Worm (Caenorhabditis elegans) whole organism, L4 larva: ENCODE measurements around the gene F55E10.2.

Experiments used
- D1046.2 ChIP-seq: fragments of 200-800 bp; sonication (Bioruptor generic); IDR thresholded peaks from 2 replicates; pipeline ENCODE4 v1.3.6; 2022; ENCODE audit warnings: missing genetic modification characterization, missing compliant biosample characterization
- F10B5.3 ChIP-seq: sonication (generic microtip); optimal IDR thresholded peaks from 2 replicates; lab custom pipeline; 2016; ENCODE audit warnings: mild to moderate bottlenecking, missing genetic modification characterization, missing compliant biosample characterization
- F44E2.7 ChIP-seq: fragments of 200-800 bp; sonication (Bioruptor generic); IDR thresholded peaks from 2 replicates; pipeline ENCODE4 v2.1.2; 2022; ENCODE audit warnings: missing genetic modification characterization, missing compliant biosample characterization
- F49E8.2 ChIP-seq: sonication (generic microtip); optimal IDR thresholded peaks from 2 replicates; lab custom pipeline; 2016; ENCODE audit warnings: missing compliant biosample characterization, mild to moderate bottlenecking, missing genetic modification characterization, borderline replicate concordance
- R02D3.7 ChIP-seq: fragments of 150-350 bp; sonication (generic microtip); optimal IDR thresholded peaks from 3 replicates; lab custom pipeline; 2014; ENCODE audit warnings: missing biosample characterization, missing genetic modification characterization
- Y105C5A.15 ChIP-seq: fragments of 200-800 bp; sonication (Bioruptor generic); IDR thresholded peaks from 2 replicates; pipeline ENCODE4 v1.3.6; 2022; ENCODE audit warnings: missing genetic modification characterization, missing compliant biosample characterization
- Y48G9A.11 ChIP-seq: fragments of 200-800 bp; sonication (Bioruptor generic); IDR thresholded peaks from 2 replicates; pipeline ENCODE4 v1.3.6; 2022; ENCODE audit warnings: missing genetic modification reagents, missing genetic modification characterization, missing compliant biosample characterization
- ZK546.5 ChIP-seq, 2 experiments: sonication (generic microtip); optimal IDR thresholded peaks; 2 replicates each; lab custom pipeline; 2017; ENCODE audit warnings: missing biosample characterization in 2 of 2, missing genetic modification characterization in 2 of 2
- aha-1 ChIP-seq: fragments of 150-350 bp; peaks from one replicate; lab custom pipeline; 2014; ENCODE audit warnings: missing biosample characterization, missing genetic modification characterization
- ama-1 ChIP-seq: fragments of 150-350 bp; optimal IDR thresholded peaks from 2 replicates; lab custom pipeline; 2014; ENCODE audit warnings: inconsistent platforms, mixed read lengths
- arid-1 ChIP-seq: fragments of 200-800 bp; sonication (Bioruptor generic); conservative IDR thresholded peaks from 2 replicates; pipeline ENCODE4 v1.3.6; 2022; ENCODE audit warnings: missing genetic modification reagents, missing genetic modification characterization, missing compliant biosample characterization
- attf-4 ChIP-seq: sonication (generic microtip); optimal IDR thresholded peaks from 3 replicates; lab custom pipeline; 2017; ENCODE audit warnings: missing biosample characterization, missing genetic modification characterization
- ceh-20 ChIP-seq: fragments of 200-800 bp; sonication (Bioruptor generic); IDR thresholded peaks from 2 replicates; pipeline ENCODE4 v1.3.6; 2022; ENCODE audit warnings: missing genetic modification reagents, missing genetic modification characterization, missing compliant biosample characterization
- ceh-28 ChIP-seq: fragments of 150-350 bp; optimal IDR thresholded peaks from 2 replicates; lab custom pipeline; 2014; ENCODE audit warnings: missing biosample characterization, missing genetic modification reagents, missing genetic modification characterization
- ceh-44 ChIP-seq: fragments of 200-800 bp; sonication (Bioruptor generic); IDR thresholded peaks from 2 replicates; pipeline ENCODE4 v1.3.6; 2022; ENCODE audit warnings: missing genetic modification reagents, missing genetic modification characterization, missing compliant biosample characterization
- ceh-62 ChIP-seq: sonication (generic microtip); optimal IDR thresholded peaks from 2 replicates; lab custom pipeline; 2017; ENCODE audit warnings: missing biosample characterization, missing genetic modification characterization
- ceh-82 ChIP-seq: sonication (generic microtip); optimal IDR thresholded peaks from 2 replicates; lab custom pipeline; 2017; ENCODE audit warnings: missing biosample characterization, missing genetic modification characterization
- ces-1 ChIP-seq: fragments of 150-350 bp; sonication (generic microtip); optimal IDR thresholded peaks from 4 replicates; lab custom pipeline; 2014; ENCODE audit warnings: missing biosample characterization, missing genetic modification reagents, missing genetic modification characterization
- daf-12 ChIP-seq: fragments of 150-350 bp; optimal IDR thresholded peaks from 2 replicates; lab custom pipeline; 2014; ENCODE audit warnings: missing biosample characterization, missing genetic modification reagents, missing genetic modification characterization
- daf-8 ChIP-seq: fragments of 200-800 bp; sonication (Bioruptor generic); IDR thresholded peaks from 2 replicates; pipeline ENCODE4 v1.3.6; 2022; ENCODE audit warnings: missing genetic modification characterization, missing compliant biosample characterization
- dmd-8 ChIP-seq: fragments of 200-800 bp; sonication (Bioruptor generic); IDR thresholded peaks from 2 replicates; pipeline ENCODE4 v1.3.6; 2022; ENCODE audit warnings: missing genetic modification characterization, missing compliant biosample characterization
- dve-1 ChIP-seq: sonication (generic microtip); optimal IDR thresholded peaks from 2 replicates; lab custom pipeline; 2017; ENCODE audit warnings: antibody characterized with exemption, mild to moderate bottlenecking, missing genetic modification characterization, missing compliant biosample characterization; ENCODE audit not compliant: insufficient read depth
- egl-43 ChIP-seq: fragments of 200-800 bp; sonication (Bioruptor generic); IDR thresholded peaks from 2 replicates; pipeline ENCODE4 v1.3.6; 2022; ENCODE audit warnings: missing genetic modification reagents, missing genetic modification characterization, missing compliant biosample characterization
- hlh-11 ChIP-seq: fragments of 200-800 bp; sonication (Bioruptor generic); optimal IDR thresholded peaks from 2 replicates; lab custom pipeline; 2018; ENCODE audit warnings: mild to moderate bottlenecking, missing genetic modification characterization, missing compliant biosample characterization
- hlh-30 ChIP-seq: sonication (generic microtip); optimal IDR thresholded peaks from 2 replicates; lab custom pipeline; 2017; ENCODE audit warnings: antibody characterized with exemption, mild to moderate bottlenecking, missing genetic modification characterization, missing compliant biosample characterization; ENCODE audit not compliant: insufficient read depth
- hmg-1.1 ChIP-seq: fragments of 200-800 bp; sonication (Bioruptor generic); IDR thresholded peaks from 2 replicates; pipeline ENCODE4 v1.3.6; 2022; ENCODE audit warnings: missing genetic modification reagents, missing genetic modification characterization, missing compliant biosample characterization
- jun-1 ChIP-seq: fragments of 150-350 bp; optimal IDR thresholded peaks from 2 replicates; lab custom pipeline; 2014; ENCODE audit warnings: missing biosample characterization, missing genetic modification reagents, missing genetic modification characterization
- lsy-2 ChIP-seq, 2 experiments: fragments of 150-350 bp in 1 of 2; sonication (generic microtip) in 1 of 2; optimal IDR thresholded peaks; 2 replicates each; lab custom pipeline; 2014 to 2017; ENCODE audit warnings: missing biosample characterization in 2 of 2, missing genetic modification characterization in 2 of 2
- madf-5 ChIP-seq, 2 experiments: fragments of 200-800 bp; sonication (Bioruptor generic); IDR thresholded peaks; 2 replicates each; pipeline ENCODE4 v1.3.6; 2022; ENCODE audit warnings: missing compliant biosample characterization in 2 of 2, missing genetic modification characterization in 2 of 2
- madf-9 ChIP-seq: fragments of 200-800 bp; sonication (Bioruptor generic); conservative IDR thresholded peaks from 2 replicates; pipeline ENCODE4 v1.3.6; 2022; ENCODE audit warnings: missing genetic modification reagents, missing genetic modification characterization, missing compliant biosample characterization
- mdl-1 ChIP-seq, 2 experiments: fragments of 150-350 bp in 1 of 2; sonication (generic microtip) in 1 of 2; optimal IDR thresholded peaks; 2 replicates each; lab custom pipeline; 2014 to 2017; ENCODE audit warnings: missing biosample characterization in 2 of 2, missing genetic modification characterization in 2 of 2
- mdt-29 ChIP-seq: fragments of 200-800 bp; sonication (Bioruptor generic); IDR thresholded peaks from 2 replicates; pipeline ENCODE4 v1.3.6; 2022; ENCODE audit warnings: missing genetic modification reagents, missing genetic modification characterization, missing compliant biosample characterization
- mep-1 ChIP-seq: fragments of 150-350 bp; sonication (generic microtip); optimal IDR thresholded peaks from 3 replicates; lab custom pipeline; 2014; ENCODE audit warnings: missing biosample characterization, missing genetic modification characterization
- mes-2 ChIP-seq: sonication (generic microtip); optimal IDR thresholded peaks from 2 replicates; lab custom pipeline; 2016; ENCODE audit warnings: missing genotype, mild to moderate bottlenecking, missing genetic modification characterization, missing compliant biosample characterization; ENCODE audit not compliant: poor library complexity, severe bottlenecking
- mxl-3 ChIP-seq: fragments of 200-800 bp; sonication (Bioruptor generic); optimal IDR thresholded peaks from 2 replicates; lab custom pipeline; 2018; ENCODE audit warnings: mild to moderate bottlenecking, missing genetic modification characterization, missing compliant biosample characterization
- nhr-102 ChIP-seq: sonication (generic microtip); optimal IDR thresholded peaks from 2 replicates; lab custom pipeline; 2016; ENCODE audit warnings: mild to moderate bottlenecking, missing genetic modification characterization, moderate library complexity, missing compliant biosample characterization
- nhr-111 ChIP-seq: fragments of 200-800 bp; sonication (Bioruptor generic); optimal IDR thresholded peaks from 2 replicates; lab custom pipeline; 2018; ENCODE audit warnings: mild to moderate bottlenecking, missing genetic modification characterization, missing compliant biosample characterization
- nhr-25 ChIP-seq: sonication (generic microtip); optimal IDR thresholded peaks from 2 replicates; lab custom pipeline; 2017; ENCODE audit warnings: missing genetic modification characterization, mild to moderate bottlenecking, missing compliant biosample characterization, antibody characterized with exemption, moderate library complexity, borderline replicate concordance; ENCODE audit not compliant: insufficient read depth
- nhr-48 ChIP-seq: sonication (generic microtip); optimal IDR thresholded peaks from 2 replicates; lab custom pipeline; 2016; ENCODE audit warnings: mild to moderate bottlenecking, missing genetic modification characterization, missing compliant biosample characterization
- pha-4 ChIP-seq, 2 experiments: fragments of 150-350 bp in 1 of 2; fragments of 200-800 bp in 1 of 2; sonication (Bioruptor generic) in 1 of 2; IDR thresholded peaks in 1 of 2; optimal IDR thresholded peaks in 1 of 2; 2 replicates each; pipeline versions ENCODE4 v1.3.6 to Lab custom; 2014 to 2022; ENCODE audit warnings: missing genetic modification characterization in 2 of 2, missing genetic modification reagents in 2 of 2, missing biosample characterization in 1 of 2, missing compliant biosample characterization in 1 of 2
- rbr-2 ChIP-seq: sonication (generic microtip); optimal IDR thresholded peaks from 2 replicates; lab custom pipeline; 2016; ENCODE audit warnings: missing genotype, missing genetic modification characterization, missing compliant biosample characterization
- sdz-12 ChIP-seq: fragments of 200-800 bp; sonication (Bioruptor generic); optimal IDR thresholded peaks from 2 replicates; lab custom pipeline; 2018; ENCODE audit warnings: mild to moderate bottlenecking, missing genetic modification characterization, missing compliant biosample characterization
- snpc-1.2 ChIP-seq: fragments of 200-800 bp; sonication (Bioruptor generic); IDR thresholded peaks from 2 replicates; pipeline ENCODE4 v1.3.6; 2022; ENCODE audit warnings: missing genetic modification reagents, missing genetic modification characterization, missing compliant biosample characterization
- snpc-4 ChIP-seq: fragments of 150-350 bp; optimal IDR thresholded peaks from 2 replicates; lab custom pipeline; 2014; ENCODE audit warnings: missing biosample characterization, missing genetic modification characterization
- tra-1 ChIP-seq: fragments of 200-800 bp; sonication (Bioruptor generic); IDR thresholded peaks from 2 replicates; pipeline ENCODE4 v1.3.6; 2022; ENCODE audit warnings: missing genetic modification reagents, missing genetic modification characterization, missing compliant biosample characterization
- unc-130 ChIP-seq: sonication (generic microtip); optimal IDR thresholded peaks from 2 replicates; lab custom pipeline; 2016; ENCODE audit warnings: missing genetic modification reagents, missing genetic modification characterization, missing compliant biosample characterization
- unc-39 ChIP-seq: sonication (generic microtip); optimal IDR thresholded peaks from 2 replicates; lab custom pipeline; 2017; ENCODE audit warnings: missing biosample characterization, missing genetic modification characterization
- zfp-2 ChIP-seq: sonication (generic microtip); optimal IDR thresholded peaks from 2 replicates; lab custom pipeline; 2016; ENCODE audit warnings: mild to moderate bottlenecking, missing genetic modification characterization, missing compliant biosample characterization
- zip-11 ChIP-seq: fragments of 200-800 bp; sonication (Bioruptor generic); IDR thresholded peaks from 2 replicates; pipeline ENCODE4 v1.3.6; 2022; ENCODE audit warnings: missing genetic modification characterization, missing compliant biosample characterization
- ztf-11 ChIP-seq: fragments of 150-350 bp; optimal IDR thresholded peaks from 2 replicates; lab custom pipeline; 2014; ENCODE audit warnings: missing biosample characterization, missing genetic modification characterization
- ztf-7 ChIP-seq: fragments of 150-350 bp; optimal IDR thresholded peaks from 2 replicates; lab custom pipeline; 2014; ENCODE audit warnings: missing biosample characterization, missing genetic modification characterization

F55E10.2 gene

ce11 chrX:8378312-8378711 lies 37.8 kb downstream of the F55E10.2 start, which contains the start of gene tbc-18 (continued):
- no peak for TF ChIP-seq ama-1 (lab: Kevin White, UChicago)
- TF ChIP-seq nhr-25: no peak
- TF ChIP-seq sdz-12 (GFP tag; lab: Kevin White, UChicago): no peak
- no peak for TF ChIP-seq ZK546.5 (tag; optimal IDR thresholded peaks at IDR 0.05; lab: Kevin White, UChicago)
- TF ChIP-seq ztf-11 (tag; lab: Kevin White, UChicago): no peak
- no peak for TF ChIP-seq daf-8
- TF ChIP-seq madf-9 (GFP tag; lab: Robert Waterston, UW): no peak
- no peak for TF ChIP-seq ztf-7 (tag; lab: Kevin White, UChicago)
- no peak for TF ChIP-seq snpc-1.2
- TF ChIP-seq egl-43: no peak
- TF ChIP-seq tra-1: no peak
- no peak for TF ChIP-seq unc-130 (GFP tag; lab: Kevin White, UChicago)
- no peak for TF ChIP-seq F10B5.3
- peak; percentile 40 for TF ChIP-seq mes-2 (tag; lab: Kevin White, UChicago)
- TF ChIP-seq ces-1 (GFP tag; lab: Kevin White, UChicago): peak; percentile 0
- TF ChIP-seq ceh-62 (tag; lab: Kevin White, UChicago): no peak
- TF ChIP-seq zfp-2: no peak
- TF ChIP-seq Y105C5A.15: no peak
- TF ChIP-seq F44E2.7 (GFP tag; lab: Robert Waterston, UW): no peak
- no peak for TF ChIP-seq zip-11
- TF ChIP-seq R02D3.7: no peak
- no peak for TF ChIP-seq nhr-102 (tag; lab: Kevin White, UChicago)
- TF ChIP-seq aha-1 (tag; lab: Kevin White, UChicago): peak; percentile 79
- TF ChIP-seq attf-4 (tag; lab: Kevin White, UChicago): no peak
- peak in 1 of 2 experiments; percentile 39 for TF ChIP-seq mdl-1 (tag; optimal IDR thresholded peaks at IDR 0.05; lab: Kevin White, UChicago)
- TF ChIP-seq mep-1 (tag; lab: Kevin White, UChicago): peak; percentile 67
- 0 out of 2 replicates have a peak, but pooled peaks have one; percentile 22 for TF ChIP-seq arid-1
- peak; percentile 57; the same call in 1 of the 2 replicates for TF ChIP-seq hmg-1.1 (GFP tag; lab: Robert Waterston, UW)
- no peak for TF ChIP-seq daf-12 (tag; lab: Kevin White, UChicago)
- peak; percentile 21 for TF ChIP-seq hlh-11 (tag; lab: Kevin White, UChicago)
- no peak for TF ChIP-seq snpc-4 (tag; lab: Kevin White, UChicago)
- TF ChIP-seq dve-1 (tag; lab: Kevin White, UChicago): peak; percentile 27
- TF ChIP-seq ceh-82 (tag; lab: Kevin White, UChicago): no peak
- no peak for TF ChIP-seq ceh-44 (GFP tag; lab: Robert Waterston, UW)
- TF ChIP-seq dmd-8 (GFP tag; lab: Robert Waterston, UW): no peak
- no peak for TF ChIP-seq ceh-20 (GFP tag; lab: Robert Waterston, UW)
- TF ChIP-seq mdt-29 (GFP tag; lab: Robert Waterston, UW): no peak
- no peak for TF ChIP-seq unc-39 (tag; lab: Kevin White, UChicago)
- TF ChIP-seq nhr-48 (tag; lab: Kevin White, UChicago): no peak
- TF ChIP-seq madf-5 (GFP tag; IDR thresholded peaks at IDR 0.05; lab: Robert Waterston, UW): no peak
- TF ChIP-seq jun-1: no peak
- no peak for TF ChIP-seq pha-4 (GFP tag; IDR thresholded peaks at IDR 0.05; lab: Robert Waterston, UW)
- no peak for TF ChIP-seq pha-4 (tag; optimal IDR thresholded peaks at IDR 0.05; lab: Kevin White, UChicago)
- TF ChIP-seq nhr-111 (GFP tag; lab: Kevin White, UChicago): no peak
- peak in 1 of 2 experiments; percentile 51 for TF ChIP-seq lsy-2 (tag; optimal IDR thresholded peaks at IDR 0.05; lab: Kevin White, UChicago)
- no peak for TF ChIP-seq Y48G9A.11
- no peak for TF ChIP-seq ceh-28 (tag; lab: Kevin White, UChicago)
- peak; percentile 50 for TF ChIP-seq rbr-2 (tag; lab: Kevin White, UChicago)
- TF ChIP-seq hlh-30 (tag; lab: Kevin White, UChicago): peak; percentile 61
- no peak for TF ChIP-seq mxl-3 (GFP tag; lab: Kevin White, UChicago)
- no peak for TF ChIP-seq F49E8.2 (tag; lab: Kevin White, UChicago)
- no peak for TF ChIP-seq D1046.2 (GFP tag; lab: Robert Waterston, UW)
